Worm (Caenorhabditis elegans): ENCODE measurements around the gene C14C11.4.

ce11 chrV:5677947-5678346 is 30.5 kb downstream of the C14C11.4 start:
- TF ChIP-seq zip-4 (GFP tag; optimal IDR thresholded peaks at IDR 0.05): no peak
- TF ChIP-seq nhr-237 (tag; optimal IDR thresholded peaks at IDR 0.05): no peak
- TF ChIP-seq ceh-82 (tag; optimal IDR thresholded peaks at IDR 0.05): no peak
- no peak for TF ChIP-seq egl-27 (tag; optimal IDR thresholded peaks at IDR 0.05)
- no peak for TF ChIP-seq xbp-1 (tag; optimal IDR thresholded peaks at IDR 0.05)
- no peak for TF ChIP-seq nhr-77 (tag; optimal IDR thresholded peaks at IDR 0.05)
- no peak for TF ChIP-seq lin-13 (GFP tag; optimal IDR thresholded peaks at IDR 0.05)
- TF ChIP-seq snpc-4 (tag; optimal IDR thresholded peaks at IDR 0.05): no peak

All from whole organism, L1 larva.